Fruit fly (Drosophila melanogaster) whole organism, embryonic: ENCODE data around the gene CG12017.

ENCODE experiments used
- Antp ChIP-seq: fragments of 200-800 bp; sonication (Bioruptor generic); optimal IDR thresholded peaks from 3 replicates; lab custom pipeline; 2016; ENCODE audit warnings: missing biosample characterization, missing genetic modification characterization
- Bteb2 ChIP-seq: fragments of 200-800 bp; sonication (Bioruptor generic); optimal IDR thresholded peaks from 2 replicates; lab custom pipeline; 2016; ENCODE audit warnings: missing biosample characterization, missing genetic modification characterization
- CG1024 ChIP-seq: fragments of 200-800 bp; sonication (Bioruptor generic); IDR thresholded peaks from 2 replicates; pipeline ENCODE4 v1.3.6; 2022; ENCODE audit warnings: missing biosample characterization, missing genetic modification characterization
- CG11695 ChIP-seq: fragments of 200-800 bp; sonication (Bioruptor generic); IDR thresholded peaks from 3 replicates; pipeline ENCODE4 v1.3.6; 2022; ENCODE audit warnings: missing biosample characterization, missing genetic modification characterization
- CG12155 ChIP-seq: fragments of 200-800 bp; sonication (Bioruptor generic); optimal IDR thresholded peaks from 3 replicates; lab custom pipeline; 2016; ENCODE audit warnings: missing biosample characterization, missing genetic modification characterization
- CG13287 ChIP-seq: fragments of 200-800 bp; sonication (Bioruptor generic); IDR thresholded peaks from 2 replicates; pipeline ENCODE4 v1.3.6; 2022; ENCODE audit warnings: missing biosample characterization, missing genetic modification characterization; ENCODE audit not compliant: partially characterized antibody
- CG16779 ChIP-seq: fragments of 200-800 bp; sonication (Bioruptor generic); IDR thresholded peaks from 2 replicates; pipeline ENCODE4 v1.3.6; 2022; ENCODE audit warnings: missing biosample characterization, missing genetic modification characterization
- CG17359 ChIP-seq: fragments of 200-800 bp; sonication (Bioruptor generic); optimal IDR thresholded peaks from 3 replicates; lab custom pipeline; 2018; ENCODE audit warnings: missing biosample characterization, mild to moderate bottlenecking, missing genetic modification characterization, moderate library complexity
- CG17912 ChIP-seq: fragments of 200-800 bp; sonication (Bioruptor generic); optimal IDR thresholded peaks from 2 replicates; lab custom pipeline; 2018; ENCODE audit warnings: missing biosample characterization, mild to moderate bottlenecking, missing genetic modification characterization
- CG2129 ChIP-seq: fragments of 200-800 bp; sonication (Bioruptor generic); IDR thresholded peaks from 2 replicates; pipeline ENCODE4 v1.3.6; 2022; ENCODE audit warnings: missing biosample characterization, missing genetic modification characterization; ENCODE audit not compliant: partially characterized antibody
- CG32532 ChIP-seq: fragments of 200-800 bp; sonication (Bioruptor generic); IDR thresholded peaks from 2 replicates; pipeline ENCODE4 v1.3.6; 2022; ENCODE audit warnings: missing biosample characterization, missing genetic modification characterization
- CG3726 ChIP-seq: fragments of 200-800 bp; sonication (Bioruptor generic); IDR thresholded peaks from 3 replicates; pipeline ENCODE4, ENCODE4 v1.3.6; 2022; ENCODE audit warnings: missing biosample characterization, missing genetic modification characterization
- CG3995 ChIP-seq: fragments of 200-800 bp; sonication (Bioruptor generic); optimal IDR thresholded peaks from 3 replicates; lab custom pipeline; 2016; ENCODE audit warnings: missing biosample characterization, missing genetic modification characterization
- CG42726 ChIP-seq: fragments of 200-800 bp; sonication (Bioruptor generic); IDR thresholded peaks from 2 replicates; pipeline ENCODE4 v1.3.6; 2022; ENCODE audit warnings: missing biosample characterization, missing genetic modification characterization; ENCODE audit not compliant: partially characterized antibody
- CG4328 ChIP-seq: fragments of 200-800 bp; sonication (Bioruptor generic); optimal IDR thresholded peaks from 3 replicates; lab custom pipeline; 2017; ENCODE audit warnings: missing biosample characterization, missing genetic modification reagents, missing genetic modification characterization
- CG4360 ChIP-seq: fragments of 200-800 bp; sonication (Bioruptor generic); IDR thresholded peaks from 2 replicates; pipeline ENCODE4 v1.3.6; 2022; ENCODE audit warnings: missing biosample characterization, missing genetic modification characterization
- CG4854 ChIP-seq: fragments of 200-800 bp; sonication (Bioruptor generic); optimal IDR thresholded peaks from 2 replicates; lab custom pipeline; 2016; ENCODE audit warnings: missing biosample characterization, missing genetic modification characterization, inconsistent platforms
- CG5953 ChIP-seq: fragments of 200-800 bp; sonication (Bioruptor generic); IDR thresholded peaks from 2 replicates; pipeline ENCODE4 v1.3.6; 2022; ENCODE audit warnings: missing biosample characterization, missing genetic modification characterization
- Camta ChIP-seq: fragments of 200-800 bp; sonication (Bioruptor generic); optimal IDR thresholded peaks from 2 replicates; lab custom pipeline; 2016; ENCODE audit warnings: missing biosample characterization, missing genetic modification characterization
- Doc2 ChIP-seq: fragments of 200-800 bp; sonication (Bioruptor generic); IDR thresholded peaks from 2 replicates; pipeline ENCODE4 v1.3.6; 2022; ENCODE audit warnings: missing biosample characterization, missing genetic modification characterization
- Ets97D ChIP-seq: fragments of 200-800 bp; sonication (Bioruptor generic); optimal IDR thresholded peaks from 3 replicates; lab custom pipeline; 2016; ENCODE audit warnings: missing biosample characterization, missing genetic modification characterization
- MBD-R2 ChIP-seq: fragments of 200-800 bp; sonication (Bioruptor generic); IDR thresholded peaks from 2 replicates; pipeline ENCODE4 v1.3.6; 2022; ENCODE audit warnings: missing biosample characterization, missing genetic modification characterization
- NFAT ChIP-seq: fragments of 200-800 bp; sonication (Bioruptor generic); IDR thresholded peaks from 2 replicates; pipeline ENCODE4 v1.3.6; 2022; ENCODE audit warnings: missing biosample characterization, missing genetic modification characterization
- Rfx ChIP-seq: fragments of 200-800 bp; sonication (Bioruptor generic); IDR thresholded peaks from 2 replicates; pipeline ENCODE4 v1.3.6; 2022; ENCODE audit warnings: missing biosample characterization, missing genetic modification characterization
- Sry-δ ChIP-seq: fragments of 200-800 bp; sonication (Bioruptor generic); optimal IDR thresholded peaks from 2 replicates; lab custom pipeline; 2016; ENCODE audit warnings: missing biosample characterization, missing genetic modification characterization
- ara ChIP-seq: fragments of 200-800 bp; sonication (Bioruptor generic); IDR thresholded peaks from 2 replicates; pipeline ENCODE4 v1.3.6; 2022; ENCODE audit warnings: missing biosample characterization, missing genetic modification characterization
- bsh ChIP-seq, 2 experiments: fragments of 200-800 bp; sonication (Bioruptor generic); optimal IDR thresholded peaks; 2 replicates each; lab custom pipeline; 2017 to 2018; ENCODE audit warnings: mild to moderate bottlenecking in 2 of 2, missing biosample characterization in 2 of 2, missing genetic modification characterization in 2 of 2, moderate library complexity in 1 of 2
- esg ChIP-seq: fragments of 200-800 bp; sonication (Bioruptor generic); conservative IDR thresholded peaks from 2 replicates; pipeline ENCODE4 v1.3.6; 2022; ENCODE audit warnings: missing biosample characterization, missing genetic modification characterization
- eve ChIP-seq, 2 experiments: fragments of >200 bp; optimal IDR thresholded peaks; 2 replicates each; lab custom pipeline; 2017; ENCODE audit warnings: missing biosample characterization in 2 of 2, missing genetic modification characterization in 2 of 2
- gro ChIP-seq: fragments of 200-800 bp; sonication (Bioruptor generic); optimal IDR thresholded peaks from 2 replicates; lab custom pipeline; 2016; ENCODE audit warnings: missing biosample characterization, missing genetic modification characterization
- jigr1 ChIP-seq: fragments of 200-800 bp; sonication (Bioruptor generic); IDR thresholded peaks from 3 replicates; pipeline ENCODE4 v1.3.6; 2022; ENCODE audit warnings: missing biosample characterization, missing genetic modification characterization
- kah ChIP-seq: fragments of 200-800 bp; sonication (Bioruptor generic); optimal IDR thresholded peaks from 2 replicates; lab custom pipeline; 2018; ENCODE audit warnings: missing biosample characterization, mild to moderate bottlenecking, missing genetic modification characterization
- kay ChIP-seq: fragments of 200-800 bp; sonication (Bioruptor generic); optimal IDR thresholded peaks from 2 replicates; lab custom pipeline; 2016; ENCODE audit warnings: missing biosample characterization, missing genetic modification characterization
- lab ChIP-seq: fragments of 200-800 bp; sonication (Bioruptor generic); optimal IDR thresholded peaks from 3 replicates; lab custom pipeline; 2017; ENCODE audit warnings: missing biosample characterization, missing genetic modification characterization, mild to moderate bottlenecking, moderate library complexity, missing genetic modification reagents
- mam ChIP-seq: fragments of 200-800 bp; sonication (Bioruptor generic); optimal IDR thresholded peaks from 3 replicates; lab custom pipeline; 2016; ENCODE audit warnings: missing biosample characterization, missing genetic modification characterization
- mirr ChIP-seq: fragments of 200-800 bp; sonication (Bioruptor generic); optimal IDR thresholded peaks from 3 replicates; lab custom pipeline; 2018; ENCODE audit warnings: missing biosample characterization, mild to moderate bottlenecking, missing genetic modification characterization
- mld ChIP-seq: fragments of 200-800 bp; sonication (Bioruptor generic); IDR thresholded peaks from 3 replicates; pipeline ENCODE4 v1.3.6; 2022; ENCODE audit warnings: missing biosample characterization, missing genetic modification characterization; ENCODE audit not compliant: partially characterized antibody
- nau ChIP-seq: fragments of 200-800 bp; sonication (Bioruptor generic); optimal IDR thresholded peaks from 3 replicates; lab custom pipeline; 2017; ENCODE audit warnings: missing biosample characterization, mild to moderate bottlenecking, missing genetic modification characterization, missing genetic modification reagents
- oc ChIP-seq: fragments of 200-800 bp; sonication (Bioruptor generic); optimal IDR thresholded peaks from 2 replicates; lab custom pipeline; 2018; ENCODE audit warnings: missing biosample characterization, mild to moderate bottlenecking, missing genetic modification characterization, moderate library complexity
- onecut ChIP-seq: fragments of 200-800 bp; sonication (Bioruptor generic); IDR thresholded peaks from 2 replicates; pipeline ENCODE4 v1.3.6; 2022; ENCODE audit warnings: missing biosample characterization, missing genetic modification characterization
- psq ChIP-seq: fragments of 200-800 bp; sonication (Bioruptor generic); optimal IDR thresholded peaks from 2 replicates; lab custom pipeline; 2017; ENCODE audit warnings: missing biosample characterization, missing genetic modification characterization
- pum ChIP-seq: fragments of 200-800 bp; sonication (Bioruptor generic); optimal IDR thresholded peaks from 2 replicates; lab custom pipeline; 2016; ENCODE audit warnings: missing biosample characterization, missing genetic modification characterization
- ro ChIP-seq: fragments of 200-800 bp; sonication (Bioruptor generic); IDR thresholded peaks from 2 replicates; pipeline ENCODE4 v1.3.6; 2022; ENCODE audit warnings: missing biosample characterization, missing genetic modification characterization
- schlank ChIP-seq: fragments of 200-800 bp; sonication (Bioruptor generic); optimal IDR thresholded peaks from 2 replicates; lab custom pipeline; 2018; ENCODE audit warnings: missing biosample characterization, mild to moderate bottlenecking, missing genetic modification characterization
- sd ChIP-seq: fragments of 200-800 bp; sonication (Bioruptor generic); optimal IDR thresholded peaks from 3 replicates; lab custom pipeline; 2018; ENCODE audit warnings: missing biosample characterization, mild to moderate bottlenecking, missing genetic modification characterization, moderate library complexity
- usp ChIP-seq: fragments of >200 bp; optimal IDR thresholded peaks from 2 replicates; lab custom pipeline; 2017; ENCODE audit warnings: missing biosample characterization, missing genetic modification characterization
- vnd ChIP-seq: fragments of 200-800 bp; sonication (Bioruptor generic); IDR thresholded peaks from 3 replicates; pipeline ENCODE4 v1.3.6; 2022; ENCODE audit warnings: missing biosample characterization, missing genetic modification characterization; ENCODE audit not compliant: partially characterized antibody
- vvl ChIP-seq: fragments of 200-800 bp; sonication (Bioruptor generic); IDR thresholded peaks from 2 replicates; pipeline ENCODE4 v1.3.6; 2022; ENCODE audit warnings: missing biosample characterization, missing genetic modification characterization
- zen2 ChIP-seq: fragments of 200-800 bp; sonication (Bioruptor generic); IDR thresholded peaks from 3 replicates; pipeline ENCODE4 v1.3.6; 2022; ENCODE audit warnings: missing biosample characterization, missing genetic modification characterization; ENCODE audit not compliant: partially characterized antibody

CG12017 gene

dm6 chr3L:3325925-3326903 is 46.2 kb downstream of the CG12017 start, which contains the start of gene Gtpx (continued):
- no peak for TF ChIP-seq CG32532 (GFP tag; lab: Robert Waterston, UW)
- TF ChIP-seq CG17359: peak; percentile 9
- no peak for TF ChIP-seq oc (tag; lab: Kevin White, UChicago)
- no peak for TF ChIP-seq sd (tag; lab: Kevin White, UChicago)
- TF ChIP-seq Ets97D (GFP tag; lab: Kevin White, UChicago): peak; percentile 77
- TF ChIP-seq kah (GFP tag; lab: Kevin White, UChicago): no peak
- TF ChIP-seq mirr: no peak
- TF ChIP-seq lab (GFP tag; lab: Kevin White, UChicago): no peak
- peak; percentile 26 for TF ChIP-seq Sry-δ (GFP tag; lab: Kevin White, UChicago)
- no peak; the same call in 1 of the 2 replicates for TF ChIP-seq onecut
- TF ChIP-seq CG1024 (GFP tag; lab: Robert Waterston, UW): peak; percentile 17; the same call in 1 of the 2 replicates
- no peak for TF ChIP-seq ro (GFP tag; lab: Robert Waterston, UW)
- TF ChIP-seq CG3726 (GFP tag; lab: Robert Waterston, UW): no peak
- no peak for TF ChIP-seq eve (GFP tag; optimal IDR thresholded peaks at IDR 0.05; lab: Kevin White, UChicago)
- TF ChIP-seq kay (GFP tag; lab: Kevin White, UChicago): peak; percentile 20
- TF ChIP-seq CG2129 (GFP tag; lab: Robert Waterston, UW): no peak
- no peak for TF ChIP-seq zen2
- TF ChIP-seq MBD-R2 (GFP tag; lab: Robert Waterston, UW): no peak
- TF ChIP-seq Doc2 (GFP tag; lab: Robert Waterston, UW): no peak
- no peak for TF ChIP-seq usp (GFP tag; lab: Kevin White, UChicago)
- TF ChIP-seq CG5953 (GFP tag; lab: Robert Waterston, UW): no peak
- no peak for TF ChIP-seq CG16779 (GFP tag; lab: Robert Waterston, UW)
- TF ChIP-seq mld (GFP tag; lab: Robert Waterston, UW): no peak
- TF ChIP-seq ara (GFP tag; lab: Robert Waterston, UW): no peak
- no peak for TF ChIP-seq CG4854 (GFP tag; lab: Kevin White, UChicago)
- peak; percentile 25 to 57 for TF ChIP-seq bsh (GFP tag; optimal IDR thresholded peaks at IDR 0.05; lab: Kevin White, UChicago)
- TF ChIP-seq schlank: no peak
- no peak for TF ChIP-seq pum (GFP tag; lab: Kevin White, UChicago)
- peak; percentile 62 for TF ChIP-seq vvl
- TF ChIP-seq jigr1: no peak
- peak; percentile 27 for TF ChIP-seq Antp (GFP tag; lab: Kevin White, UChicago)
- TF ChIP-seq CG17912 (GFP tag; lab: Kevin White, UChicago): no peak
- no peak for TF ChIP-seq CG4360
- no peak for TF ChIP-seq psq
- TF ChIP-seq Rfx (GFP tag; lab: Robert Waterston, UW): peak; percentile 37; the same call in 1 of the 2 replicates
- TF ChIP-seq CG11695 (GFP tag; lab: Robert Waterston, UW): no peak
- no peak for TF ChIP-seq nau (GFP tag; lab: Kevin White, UChicago)
- TF ChIP-seq vnd (GFP tag; lab: Robert Waterston, UW): no peak
- peak; percentile 21 for TF ChIP-seq CG3995 (GFP tag; lab: Kevin White, UChicago)
- TF ChIP-seq NFAT (GFP tag; lab: Robert Waterston, UW): no peak
- TF ChIP-seq CG13287: peak; percentile 38; the same call in 1 of the 2 replicates
- TF ChIP-seq Camta (GFP tag; lab: Kevin White, UChicago): no peak
- peak; percentile 63 for TF ChIP-seq mam (GFP tag; lab: Kevin White, UChicago)
- no peak for TF ChIP-seq CG42726 (GFP tag; lab: Robert Waterston, UW)
- TF ChIP-seq Bteb2 (GFP tag; lab: Kevin White, UChicago): peak; percentile 48
- peak; percentile 18 for TF ChIP-seq CG4328 (GFP tag; lab: Kevin White, UChicago)
- peak; percentile 32 for TF ChIP-seq CG12155
- no peak for TF ChIP-seq gro (GFP tag; lab: Kevin White, UChicago)
- no peak for TF ChIP-seq esg (GFP tag; lab: Robert Waterston, UW)
